Worm (Caenorhabditis elegans) whole organism, late embryonic: ENCODE data around the gene Y59A8B.26.
A peak's percentile ranks its signal among the peaks of the same experiment; 100 is the strongest.

ENCODE experiments used
- K02D7.2 ChIP-seq: sonication (generic microtip); optimal IDR thresholded peaks from 2 replicates; lab custom pipeline; 2017; ENCODE audit warnings: mild to moderate bottlenecking, missing genetic modification characterization, missing compliant biosample characterization
- Y22D7AL.16 ChIP-seq: sonication (generic microtip); optimal IDR thresholded peaks from 2 replicates; lab custom pipeline; 2016; ENCODE audit warnings: missing genetic modification characterization, missing compliant biosample characterization
- ceh-24 ChIP-seq: sonication (generic microtip); optimal IDR thresholded peaks from 2 replicates; lab custom pipeline; 2016; ENCODE audit warnings: mild to moderate bottlenecking, missing genetic modification characterization, missing compliant biosample characterization
- ceh-31 ChIP-seq: sonication (generic microtip); optimal IDR thresholded peaks from 2 replicates; lab custom pipeline; 2016; ENCODE audit warnings: missing genetic modification characterization, missing compliant biosample characterization
- ceh-6 ChIP-seq: fragments of 200-800 bp; sonication (Bioruptor generic); optimal IDR thresholded peaks from 2 replicates; lab custom pipeline; 2018; ENCODE audit warnings: mild to moderate bottlenecking, missing genetic modification characterization, missing compliant biosample characterization
- ceh-9 ChIP-seq: sonication (generic microtip); optimal IDR thresholded peaks from 2 replicates; lab custom pipeline; 2016; ENCODE audit warnings: mild to moderate bottlenecking, missing genetic modification characterization, inconsistent platforms, missing compliant biosample characterization
- elt-2 ChIP-seq: sonication (generic microtip); optimal IDR thresholded peaks from 2 replicates; lab custom pipeline; 2016; ENCODE audit warnings: missing genetic modification reagents, missing genetic modification characterization, missing compliant biosample characterization
- elt-4 ChIP-seq: sonication (generic microtip); optimal IDR thresholded peaks from 2 replicates; lab custom pipeline; 2016; ENCODE audit warnings: missing genetic modification characterization, missing compliant biosample characterization
- ets-4 ChIP-seq: sonication (generic microtip); optimal IDR thresholded peaks from 2 replicates; lab custom pipeline; 2016; ENCODE audit warnings: missing genetic modification characterization, missing compliant biosample characterization
- hlh-30 ChIP-seq: sonication (generic microtip); optimal IDR thresholded peaks from 2 replicates; lab custom pipeline; 2017; ENCODE audit warnings: antibody characterized with exemption, missing genetic modification characterization, missing compliant biosample characterization; ENCODE audit not compliant: insufficient read depth
- nhr-232 ChIP-seq: sonication (generic microtip); optimal IDR thresholded peaks from 2 replicates; lab custom pipeline; 2016; ENCODE audit warnings: missing genetic modification characterization, missing compliant biosample characterization
- npax-4 ChIP-seq: sonication (generic microtip); optimal IDR thresholded peaks from 2 replicates; lab custom pipeline; 2016; ENCODE audit warnings: missing genetic modification characterization, missing compliant biosample characterization
- pag-3 ChIP-seq: sonication (generic microtip); optimal IDR thresholded peaks from 2 replicates; lab custom pipeline; 2016; ENCODE audit warnings: missing compliant biosample characterization, missing genetic modification characterization, borderline replicate concordance
- pat-9 ChIP-seq: fragments of 200-800 bp; sonication (Bioruptor generic); optimal IDR thresholded peaks from 2 replicates; lab custom pipeline; 2018; ENCODE audit warnings: mild to moderate bottlenecking, missing genetic modification characterization, moderate library complexity, missing compliant biosample characterization
- pha-4 ChIP-seq: fragments of 150-350 bp; optimal IDR thresholded peaks from 2 replicates; lab custom pipeline; 2018; ENCODE audit warnings: missing biosample characterization, missing genetic modification reagents, missing genetic modification characterization
- sdc-2 ChIP-seq: sonication (generic microtip); optimal IDR thresholded peaks from 2 replicates; lab custom pipeline; 2016; ENCODE audit warnings: missing genotype, missing genetic modification characterization, missing compliant biosample characterization
- unc-42 ChIP-seq: sonication (generic microtip); optimal IDR thresholded peaks from 2 replicates; lab custom pipeline; 2016; ENCODE audit warnings: missing genotype, missing genetic modification characterization, missing compliant biosample characterization

The Y59A8B.26 gene

DNA sequence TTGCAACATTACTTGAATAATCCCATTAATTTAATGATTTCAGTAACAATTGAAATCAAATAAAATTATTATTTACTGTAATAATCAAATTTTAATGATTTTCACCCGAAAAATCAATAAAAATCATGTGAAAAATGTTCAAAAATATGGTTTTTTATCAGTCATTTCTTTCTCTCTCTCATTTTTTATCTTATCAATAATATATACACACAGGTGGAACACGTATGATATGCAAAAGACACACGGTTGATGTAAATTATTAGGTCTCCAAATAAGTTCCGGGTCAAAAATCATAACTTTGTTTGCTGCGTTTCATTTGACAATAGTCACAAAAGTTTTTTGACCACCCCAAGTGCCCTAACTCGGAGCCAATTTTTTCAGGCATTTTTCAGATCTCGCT is 32.4 kb downstream of the Y59A8B.26 start:
- TF ChIP-seq hlh-30 (tag; lab: Kevin White, UChicago) (no peak), elt-2 (tag; lab: Kevin White, UChicago) (peak; percentile 52)

DNA sequence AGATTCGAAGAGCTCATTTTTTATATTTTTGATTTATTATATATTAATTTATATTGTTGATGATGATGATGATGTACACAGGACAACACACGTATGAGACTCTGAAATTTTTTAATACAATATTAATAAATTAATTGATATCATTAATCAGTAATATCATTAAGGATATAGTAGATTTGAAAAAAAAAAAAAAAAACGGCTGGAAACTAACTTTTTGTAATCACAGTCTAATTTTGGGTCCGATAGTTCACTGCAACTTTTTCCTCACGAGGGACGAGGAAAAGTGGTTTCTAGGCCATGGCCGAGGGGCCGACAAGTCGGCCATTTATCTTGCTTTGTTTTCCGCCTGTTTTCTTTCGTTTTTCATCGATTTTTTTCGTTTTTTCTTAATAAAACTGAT is 43.9 kb downstream of the Y59A8B.26 start, which contains the start of gene gck-3:
TSS of gene gck-3 (minus strand) at position 101 of the 400 bp plus-strand sequence.
- TF ChIP-seq ceh-31 (tag; lab: Kevin White, UChicago): no peak
- no peak for TF ChIP-seq Y22D7AL.16 (tag; lab: Kevin White, UChicago)
- no peak for TF ChIP-seq nhr-232 (tag; lab: Kevin White, UChicago)
- no peak for TF ChIP-seq ceh-9 (tag; lab: Kevin White, UChicago)
- TF ChIP-seq ets-4: no peak
- no peak for TF ChIP-seq unc-42 (tag; lab: Kevin White, UChicago)
- no peak for TF ChIP-seq ceh-24 (tag; lab: Kevin White, UChicago)
- no peak for TF ChIP-seq pha-4 (tag; lab: Kevin White, UChicago)
- TF ChIP-seq npax-4 (tag; lab: Kevin White, UChicago): no peak
- no peak for TF ChIP-seq pat-9 (tag; lab: Kevin White, UChicago)
- TF ChIP-seq sdc-2 (tag; lab: Kevin White, UChicago): no peak
- TF ChIP-seq ceh-6 (GFP tag; lab: Kevin White, UChicago): no peak
- TF ChIP-seq, all 69 proteins: peak for 0

DNA sequence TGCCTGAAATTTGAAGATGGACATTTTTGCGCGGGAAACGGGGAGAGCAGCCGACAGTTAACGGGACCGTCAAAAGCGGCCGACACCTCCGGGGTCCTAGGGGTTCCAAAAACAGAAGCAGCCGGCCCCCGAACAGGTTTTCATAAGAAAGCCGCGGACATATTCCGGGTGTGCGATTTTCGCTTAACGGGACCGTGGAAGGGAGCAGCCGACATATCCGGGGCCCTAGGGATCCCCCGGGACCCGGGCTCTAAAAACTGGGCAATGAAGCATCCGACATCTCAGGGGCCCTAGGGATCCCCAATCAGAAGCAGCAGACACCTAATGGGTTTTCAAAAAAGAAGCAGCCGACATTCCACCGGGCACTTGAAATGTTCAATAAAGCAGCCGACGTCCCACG is 48.1 kb downstream of the Y59A8B.26 start:
- TF ChIP-seq K02D7.2 (tag; lab: Kevin White, UChicago) (no peak), elt-4 (tag; lab: Kevin White, UChicago) (peak; percentile 68), pag-3 (tag; lab: Kevin White, UChicago) (peak; percentile 73)
- TF ChIP-seq, all 69 proteins: peak for 2
